Worm (Caenorhabditis elegans): ENCODE results near the gene cest-6.

ce11 chrIV:6954682-6955081 is 26.4 kb upstream of the cest-6 start:
- TF ChIP-seq ceh-22 (tag; optimal IDR thresholded peaks at IDR 0.05) (no peak), nhr-11 (tag; optimal IDR thresholded peaks at IDR 0.05) (no peak), dmd-4 (tag; optimal IDR thresholded peaks at IDR 0.05; ENCODE audit: borderline replicate concordance) (no peak), unc-86 (tag; optimal IDR thresholded peaks at IDR 0.05) (no peak)
